Fruit fly (Drosophila melanogaster): ENCODE results near the gene Idua.
A peak's percentile ranks its signal among the peaks of the same experiment; 100 is the strongest.

Gene Idua

dm6 chr2L:11130151-11131008, 17.5 kb upstream of the Idua start, which contains the start of the genes RfC38 and CG4751:
Gene RfC38 (minus strand): TSS chr2L:11130645.
Gene CG4751 (plus strand): TSS chr2L:11130737.
- peak; percentile 46 for TF ChIP-seq ovo (GFP tag; optimal IDR thresholded peaks at IDR 0.05)
- TF ChIP-seq toe (GFP tag; optimal IDR thresholded peaks at IDR 0.05): peak; percentile 15
- no peak for TF ChIP-seq tj (GFP tag; optimal IDR thresholded peaks at IDR 0.05)
- TF ChIP-seq CG5204 (GFP tag; optimal IDR thresholded peaks at IDR 0.05): no peak
- peak; percentile 74 for TF ChIP-seq kay (GFP tag; ENCODE audit: borderline replicate concordance)
- peak; percentile 19 for TF ChIP-seq CG7101 (tag; optimal IDR thresholded peaks at IDR 0.05)
- TF ChIP-seq CG11617 (GFP tag; optimal IDR thresholded peaks at IDR 0.05): peak; percentile 37
- TF ChIP-seq bab1 (GFP tag; optimal IDR thresholded peaks at IDR 0.05): peak; percentile 10

- TF ChIP-seq tj (GFP tag; optimal IDR thresholded peaks at IDR 0.05) (peak; percentile 44), kay (GFP tag; ENCODE audit: borderline replicate concordance) (no peak), CG12768 (GFP tag; optimal IDR thresholded peaks at IDR 0.05) (peak; percentile 80), CG14711 (tag; optimal IDR thresholded peaks at IDR 0.05) (peak; percentile 77), pad (GFP tag; optimal IDR thresholded peaks at IDR 0.05) (peak; percentile 66), Crg-1 (GFP tag; optimal IDR thresholded peaks at IDR 0.05) (peak; percentile 89), toe (GFP tag; optimal IDR thresholded peaks at IDR 0.05) (no peak), cic (GFP tag; optimal IDR thresholded peaks at IDR 0.05) (peak; percentile 13), ovo (GFP tag; optimal IDR thresholded peaks at IDR 0.05) (peak; percentile 54), CG1620 (GFP tag; optimal IDR thresholded peaks at IDR 0.05) (peak; percentile 87), Hr96 (GFP tag; optimal IDR thresholded peaks at IDR 0.05) (peak; percentile 82), Clk (GFP tag; optimal IDR thresholded peaks at IDR 0.05) (no peak), CG5204 (GFP tag; optimal IDR thresholded peaks at IDR 0.05) (no peak), cnc (optimal IDR thresholded peaks at IDR 0.05) (no peak), Mnt (GFP tag; optimal IDR thresholded peaks at IDR 0.05) (peak; percentile 99), CG11617 (GFP tag; optimal IDR thresholded peaks at IDR 0.05) (peak; percentile 78), CG33017 (tag; optimal IDR thresholded peaks at IDR 0.05) (peak; percentile 74), bab1 (GFP tag; optimal IDR thresholded peaks at IDR 0.05) (peak; percentile 86), CG7101 (tag; optimal IDR thresholded peaks at IDR 0.05) (peak; percentile 86), CG7045 (GFP tag; optimal IDR thresholded peaks at IDR 0.05) (peak; percentile 30)
Measured at dm6 chr2L:11123499-11123898, 10.6 kb upstream of the Idua start, which contains the start of the genes Csl4 and Nup160. Gene Csl4 (minus strand): TSS chr2L:11123567. Gene Nup160 (plus strand): TSS chr2L:11123777.

DNA sequence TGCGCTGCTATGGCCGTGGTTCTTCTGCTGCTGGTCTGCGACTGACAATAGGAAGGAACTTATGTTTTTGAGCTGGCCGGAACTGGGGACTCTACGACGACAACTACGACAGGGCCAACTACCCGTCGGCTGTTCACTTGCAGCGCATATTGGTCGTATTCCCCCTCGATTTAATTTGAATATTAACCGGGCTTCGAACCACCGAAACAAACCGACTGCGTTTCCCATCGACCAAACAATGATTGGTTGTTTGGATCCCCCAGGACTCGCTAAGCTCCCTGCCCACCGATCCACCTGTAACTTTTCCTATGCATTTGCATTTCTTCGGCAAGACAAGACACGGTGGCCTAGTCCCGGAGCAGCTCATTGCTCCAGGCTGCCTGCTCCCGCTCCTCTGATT, 8.8 kb upstream of the Idua start, which contains the start of gene Dnaaf4:
Dnaaf4 (minus strand) TSS at position 101 of the 400 bp plus-strand sequence.
- TF ChIP-seq Hr96 (GFP tag; optimal IDR thresholded peaks at IDR 0.05) (no peak), CG33017 (tag; optimal IDR thresholded peaks at IDR 0.05) (no peak), kay (GFP tag; ENCODE audit: borderline replicate concordance) (no peak), CG7101 (tag; optimal IDR thresholded peaks at IDR 0.05) (no peak)

- TF ChIP-seq Crg-1 (GFP tag; optimal IDR thresholded peaks at IDR 0.05) (no peak), toe (GFP tag; optimal IDR thresholded peaks at IDR 0.05) (no peak), cnc (optimal IDR thresholded peaks at IDR 0.05) (no peak), CG1620 (GFP tag; optimal IDR thresholded peaks at IDR 0.05) (no peak), CG7045 (GFP tag; optimal IDR thresholded peaks at IDR 0.05) (no peak), pad (GFP tag; optimal IDR thresholded peaks at IDR 0.05) (no peak), tj (GFP tag; optimal IDR thresholded peaks at IDR 0.05) (peak; percentile 1), Clk (GFP tag; optimal IDR thresholded peaks at IDR 0.05) (no peak), bab1 (GFP tag; optimal IDR thresholded peaks at IDR 0.05) (peak; percentile 22), CG14711 (tag; optimal IDR thresholded peaks at IDR 0.05) (peak; percentile 3), CG33017 (tag; optimal IDR thresholded peaks at IDR 0.05) (no peak), CG12768 (GFP tag; optimal IDR thresholded peaks at IDR 0.05) (no peak), CG7101 (tag; optimal IDR thresholded peaks at IDR 0.05) (no peak), ovo (GFP tag; optimal IDR thresholded peaks at IDR 0.05) (no peak), kay (GFP tag; ENCODE audit: borderline replicate concordance) (no peak), CG5204 (GFP tag; optimal IDR thresholded peaks at IDR 0.05) (no peak), Mnt (GFP tag; optimal IDR thresholded peaks at IDR 0.05) (peak; percentile 9), CG11617 (GFP tag; optimal IDR thresholded peaks at IDR 0.05) (no peak), Hr96 (GFP tag; optimal IDR thresholded peaks at IDR 0.05) (no peak)
Measured at dm6 chr2L:11119966-11120517, 7.2 kb upstream of the Idua start, which contains the start of gene CG6230. Gene CG6230 (minus strand): TSS chr2L:11120319.

DNA sequence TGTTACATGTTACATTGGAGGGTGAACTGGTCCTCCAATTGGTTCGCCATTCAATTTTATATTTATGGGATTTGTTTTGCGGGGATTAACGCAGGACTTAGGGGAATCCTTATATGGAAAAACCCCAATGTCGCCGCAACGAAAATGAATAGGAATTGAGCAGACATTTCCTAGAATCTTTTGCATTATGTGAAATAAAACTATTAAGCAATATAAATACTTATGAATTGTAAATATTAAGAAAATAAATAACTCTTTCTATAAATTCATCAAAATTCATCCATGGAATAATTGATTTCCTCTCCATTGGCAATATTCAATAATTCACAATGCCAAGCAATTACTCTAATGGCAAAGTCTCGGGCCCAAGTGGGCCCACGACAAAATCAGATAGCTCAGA, 853 bp upstream of the Idua start, which contains the start of gene Gr32a:
Gr32a (plus strand) TSS at position 301 of the 400 bp plus-strand sequence.
- TF ChIP-seq CG5204 (GFP tag; optimal IDR thresholded peaks at IDR 0.05) (no peak), Crg-1 (GFP tag; optimal IDR thresholded peaks at IDR 0.05) (no peak), Mnt (GFP tag; optimal IDR thresholded peaks at IDR 0.05) (no peak), toe (GFP tag; optimal IDR thresholded peaks at IDR 0.05) (no peak), CG1620 (GFP tag; optimal IDR thresholded peaks at IDR 0.05) (no peak), bab1 (GFP tag; optimal IDR thresholded peaks at IDR 0.05) (no peak), cic (GFP tag; optimal IDR thresholded peaks at IDR 0.05) (no peak), CG12768 (GFP tag; optimal IDR thresholded peaks at IDR 0.05) (no peak), Clk (GFP tag; optimal IDR thresholded peaks at IDR 0.05) (no peak), CG14711 (tag; optimal IDR thresholded peaks at IDR 0.05) (no peak), CG7045 (GFP tag; optimal IDR thresholded peaks at IDR 0.05) (no peak), ovo (GFP tag; optimal IDR thresholded peaks at IDR 0.05) (no peak)

Measured in whole organism, adult.